Fruit fly (Drosophila melanogaster): ENCODE data around the gene SmB.

SmB gene

dm6 chr2L:10387869-10388726 lies 38.3 kb downstream of the SmB start, which contains the start of gene da (continued):
- TF ChIP-seq CG12769 (tag; optimal IDR thresholded peaks at IDR 0.05) (no peak), CG6683 (GFP tag; optimal IDR thresholded peaks at IDR 0.05) (no peak), CG14441 (GFP tag; IDR thresholded peaks at IDR 0.05) (peak; percentile 59), Lpt (GFP tag; optimal IDR thresholded peaks at IDR 0.05) (no peak), pan (optimal IDR thresholded peaks at IDR 0.05) (no peak), pan (GFP tag; optimal IDR thresholded peaks at IDR 0.05 in 1 of 2, IDR thresholded peaks at IDR 0.05 in 1 of 2) (peak in 1 of 2 experiments; percentile 61), CG11504 (tag; optimal IDR thresholded peaks at IDR 0.05) (peak; percentile 72), nom (GFP tag; optimal IDR thresholded peaks at IDR 0.05) (peak; percentile 15), klu (GFP tag; IDR thresholded peaks at IDR 0.05) (no peak), CrebB (tag; optimal IDR thresholded peaks at IDR 0.05) (peak; percentile 43), ato (GFP tag; IDR thresholded peaks at IDR 0.05; ENCODE audit: partially characterized antibody) (peak; percentile 17; the same call in 1 of the 2 replicates), disco-r (GFP tag; optimal IDR thresholded peaks at IDR 0.05) (no peak), sd (tag; optimal IDR thresholded peaks at IDR 0.05) (peak; percentile 46), cad (GFP tag; optimal IDR thresholded peaks at IDR 0.05) (no peak), Sox100B (GFP tag; optimal IDR thresholded peaks at IDR 0.05) (peak; percentile 51), D19A (tag; optimal IDR thresholded peaks at IDR 0.05) (peak; percentile 75), Hr39 (optimal IDR thresholded peaks at IDR 0.05) (no peak), gsb (GFP tag; IDR thresholded peaks at IDR 0.05) (no peak), zfh1 (GFP tag; IDR thresholded peaks at IDR 0.05) (peak; percentile 40; the same call in 1 of the 3 replicates), CG12391 (tag; optimal IDR thresholded peaks at IDR 0.05) (peak; percentile 83), CG17802 (tag; optimal IDR thresholded peaks at IDR 0.05) (peak; percentile 95), NfI (GFP tag; optimal IDR thresholded peaks at IDR 0.05) (peak; percentile 75), CG30431 (GFP tag; optimal IDR thresholded peaks at IDR 0.05) (no peak), YL-1 (GFP tag; optimal IDR thresholded peaks at IDR 0.05) (peak; percentile 89), CG8944 (GFP tag; optimal IDR thresholded peaks at IDR 0.05) (peak; percentile 23), ase (GFP tag; IDR thresholded peaks at IDR 0.05) (peak; percentile 42; the same call in 1 of the 3 replicates), Mad (GFP tag; optimal IDR thresholded peaks at IDR 0.05) (peak; percentile 39), Mes4 (GFP tag; optimal IDR thresholded peaks at IDR 0.05) (peak; percentile 30), CG1647 (GFP tag; optimal IDR thresholded peaks at IDR 0.05) (peak; percentile 24), Abd-B (GFP tag; optimal IDR thresholded peaks at IDR 0.05) (no peak), CG6689 (GFP tag; IDR thresholded peaks at IDR 0.05) (peak; percentile 64), CG1602 (GFP tag; optimal IDR thresholded peaks at IDR 0.05) (peak; percentile 36), chif (GFP tag; optimal IDR thresholded peaks at IDR 0.05) (peak; percentile 44 to 55), Spps (tag; optimal IDR thresholded peaks at IDR 0.05) (peak; percentile 23), CG10654 (GFP tag; optimal IDR thresholded peaks at IDR 0.05) (peak; percentile 64), Sox102F (GFP tag; optimal IDR thresholded peaks at IDR 0.05) (no peak), sens (GFP tag) (peak; percentile 94), CG30020 (tag; optimal IDR thresholded peaks at IDR 0.05) (peak; percentile 99), sna (GFP tag; IDR thresholded peaks at IDR 0.05; ENCODE audit: partially characterized antibody) (no peak), CG13296 (GFP tag; optimal IDR thresholded peaks at IDR 0.05) (peak; percentile 16), lola (GFP tag; optimal IDR thresholded peaks at IDR 0.05) (peak in 2 of 3 experiments; percentile 42 to 92), phol (tag; optimal IDR thresholded peaks at IDR 0.05) (peak; percentile 100), bbx (GFP tag; IDR thresholded peaks at IDR 0.05; ENCODE audit: partially characterized antibody) (peak; percentile 60), HmgZ (tag; optimal IDR thresholded peaks at IDR 0.05) (peak; percentile 41), CG33557 (GFP tag; optimal IDR thresholded peaks at IDR 0.05) (peak; percentile 18), CG17829 (tag; optimal IDR thresholded peaks at IDR 0.05) (peak; percentile 76), HLH54F (GFP tag; optimal IDR thresholded peaks at IDR 0.05) (peak; percentile 65), MESR4 (GFP tag; optimal IDR thresholded peaks at IDR 0.05) (peak; percentile 91), CG4328 (GFP tag; optimal IDR thresholded peaks at IDR 0.05) (no peak)
